Fruit fly (Drosophila melanogaster) whole organism, embryonic: ENCODE data around the gene CG17249.

Experiments used
- Atf3 ChIP-seq: fragments of 200-800 bp; sonication (Bioruptor generic); optimal IDR thresholded peaks from 3 replicates; lab custom pipeline; 2016; ENCODE audit warnings: missing biosample characterization, missing genetic modification characterization
- Bgb ChIP-seq: fragments of 200-800 bp; sonication (Bioruptor generic); IDR thresholded peaks from 2 replicates; pipeline ENCODE4 v1.3.6; 2022; ENCODE audit warnings: missing biosample characterization, missing genetic modification characterization; ENCODE audit not compliant: partially characterized antibody
- CG10267 ChIP-seq: fragments of 200-800 bp; sonication (Bioruptor generic); optimal IDR thresholded peaks from 2 replicates; lab custom pipeline; 2018; ENCODE audit warnings: missing biosample characterization, mild to moderate bottlenecking, missing genetic modification characterization, moderate library complexity
- CG10565 ChIP-seq: fragments of 200-800 bp; sonication (Bioruptor generic); optimal IDR thresholded peaks from 3 replicates; lab custom pipeline; 2016; ENCODE audit warnings: missing biosample characterization, mild to moderate bottlenecking, missing genetic modification characterization
- CG11398 ChIP-seq: fragments of 200-800 bp; sonication (Bioruptor generic); optimal IDR thresholded peaks from 2 replicates; lab custom pipeline; 2016; ENCODE audit warnings: missing biosample characterization, missing genetic modification characterization
- CG11695 ChIP-seq: fragments of 200-800 bp; sonication (Bioruptor generic); IDR thresholded peaks from 3 replicates; pipeline ENCODE4 v1.3.6; 2022; ENCODE audit warnings: missing biosample characterization, missing genetic modification characterization
- CG13775 ChIP-seq: fragments of 200-800 bp; sonication (Bioruptor generic); optimal IDR thresholded peaks from 3 replicates; lab custom pipeline; 2017; ENCODE audit warnings: missing biosample characterization, mild to moderate bottlenecking, missing genetic modification characterization
- CG15514 ChIP-seq: fragments of 200-800 bp; sonication (Bioruptor generic); optimal IDR thresholded peaks from 3 replicates; lab custom pipeline; 2017; ENCODE audit warnings: missing biosample characterization, missing genetic modification characterization, mild to moderate bottlenecking, moderate library complexity, missing genetic modification reagents
- CG15601 ChIP-seq: fragments of 200-800 bp; sonication (Bioruptor generic); optimal IDR thresholded peaks from 3 replicates; lab custom pipeline; 2019; ENCODE audit warnings: missing biosample characterization, mild to moderate bottlenecking, missing genetic modification characterization, moderate library complexity
- CG17359 ChIP-seq: fragments of 200-800 bp; sonication (Bioruptor generic); optimal IDR thresholded peaks from 3 replicates; lab custom pipeline; 2018; ENCODE audit warnings: missing biosample characterization, mild to moderate bottlenecking, missing genetic modification characterization, moderate library complexity
- CG31441 ChIP-seq: fragments of 200-800 bp; sonication (Bioruptor generic); IDR thresholded peaks from 2 replicates; pipeline ENCODE4 v1.3.6; 2022; ENCODE audit warnings: missing biosample characterization, missing genetic modification characterization
- CG3281 ChIP-seq: fragments of 200-800 bp; sonication (Bioruptor generic); optimal IDR thresholded peaks from 3 replicates; lab custom pipeline; 2017; ENCODE audit warnings: missing biosample characterization, mild to moderate bottlenecking, missing genetic modification characterization
- CG3847 ChIP-seq: fragments of 200-800 bp; sonication (Bioruptor generic); IDR thresholded peaks from 2 replicates; pipeline ENCODE4 v1.3.6; 2022; ENCODE audit warnings: missing biosample characterization, missing genetic modification characterization
- CG3995 ChIP-seq: fragments of 200-800 bp; sonication (Bioruptor generic); optimal IDR thresholded peaks from 3 replicates; lab custom pipeline; 2016; ENCODE audit warnings: missing biosample characterization, missing genetic modification characterization
- CG4328 ChIP-seq: fragments of 200-800 bp; sonication (Bioruptor generic); optimal IDR thresholded peaks from 3 replicates; lab custom pipeline; 2017; ENCODE audit warnings: missing biosample characterization, missing genetic modification reagents, missing genetic modification characterization
- CG4424 ChIP-seq: fragments of 200-800 bp; sonication (Bioruptor generic); optimal IDR thresholded peaks from 3 replicates; lab custom pipeline; 2016; ENCODE audit warnings: missing biosample characterization, missing genetic modification characterization
- CG6813 ChIP-seq: fragments of 200-800 bp; sonication (Bioruptor generic); optimal IDR thresholded peaks from 2 replicates; lab custom pipeline; 2017; ENCODE audit warnings: missing biosample characterization, missing genetic modification characterization, mild to moderate bottlenecking, moderate library complexity, missing genetic modification reagents
- CG8359 ChIP-seq: fragments of 200-800 bp; sonication (Bioruptor generic); optimal IDR thresholded peaks from 2 replicates; lab custom pipeline; 2017; ENCODE audit warnings: missing biosample characterization, mild to moderate bottlenecking, missing genetic modification characterization, borderline replicate concordance
- CG8944 ChIP-seq: fragments of 200-800 bp; sonication (Bioruptor generic); optimal IDR thresholded peaks from 3 replicates; lab custom pipeline; 2016; ENCODE audit warnings: missing biosample characterization, missing genetic modification characterization
- CG9797 ChIP-seq: fragments of 200-800 bp; sonication (Bioruptor generic); optimal IDR thresholded peaks from 3 replicates; lab custom pipeline; 2018; ENCODE audit warnings: missing biosample characterization, mild to moderate bottlenecking, missing genetic modification characterization
- Dip2 ChIP-seq: fragments of 200-800 bp; sonication (Bioruptor generic); IDR thresholded peaks from 2 replicates; pipeline ENCODE4 v1.3.6; 2022; ENCODE audit warnings: missing biosample characterization, missing genetic modification characterization
- Ets97D ChIP-seq: fragments of 200-800 bp; sonication (Bioruptor generic); optimal IDR thresholded peaks from 3 replicates; lab custom pipeline; 2016; ENCODE audit warnings: missing biosample characterization, missing genetic modification characterization
- Gsc ChIP-seq: fragments of 200-800 bp; sonication (Bioruptor generic); IDR thresholded peaks from 2 replicates; pipeline ENCODE4 v1.3.6; 2022; ENCODE audit warnings: missing biosample characterization, missing genetic modification characterization
- H15 ChIP-seq: fragments of 200-800 bp; sonication (Bioruptor generic); IDR thresholded peaks from 3 replicates; pipeline ENCODE4 v1.3.6; 2022; ENCODE audit warnings: missing biosample characterization, missing genetic modification characterization
- Hr39 ChIP-seq: fragments of >200 bp; optimal IDR thresholded peaks from 2 replicates; lab custom pipeline; 2017
- MBD-R2 ChIP-seq: fragments of 200-800 bp; sonication (Bioruptor generic); IDR thresholded peaks from 2 replicates; pipeline ENCODE4 v1.3.6; 2022; ENCODE audit warnings: missing biosample characterization, missing genetic modification characterization
- NK7.1 ChIP-seq: fragments of 200-800 bp; sonication (Bioruptor generic); optimal IDR thresholded peaks from 3 replicates; lab custom pipeline; 2016; ENCODE audit warnings: missing biosample characterization, missing genetic modification characterization
- Oaz ChIP-seq: fragments of 200-800 bp; sonication (Bioruptor generic); IDR thresholded peaks from 2 replicates; pipeline ENCODE4 v1.3.6; 2022; ENCODE audit warnings: missing biosample characterization, missing genetic modification characterization
- Side ChIP-seq: fragments of 200-800 bp; sonication (Bioruptor generic); optimal IDR thresholded peaks from 2 replicates; lab custom pipeline; 2016; ENCODE audit warnings: missing biosample characterization, missing genetic modification characterization
- Six4 ChIP-seq: fragments of 200-800 bp; sonication (Bioruptor generic); optimal IDR thresholded peaks from 2 replicates; lab custom pipeline; 2016; ENCODE audit warnings: missing biosample characterization, missing genetic modification characterization
- Sry-δ ChIP-seq: fragments of 200-800 bp; sonication (Bioruptor generic); optimal IDR thresholded peaks from 2 replicates; lab custom pipeline; 2016; ENCODE audit warnings: missing biosample characterization, missing genetic modification characterization
- ab ChIP-seq: fragments of 200-800 bp; sonication (Bioruptor generic); optimal IDR thresholded peaks from 2 replicates; lab custom pipeline; 2016; ENCODE audit warnings: missing biosample characterization, missing genetic modification characterization
- al ChIP-seq: fragments of 200-800 bp; sonication (Bioruptor generic); IDR thresholded peaks from 2 replicates; pipeline ENCODE4 v1.3.6; 2022; ENCODE audit warnings: missing biosample characterization, missing genetic modification characterization
- bbx ChIP-seq: fragments of 200-800 bp; sonication (Bioruptor generic); IDR thresholded peaks from 2 replicates; pipeline ENCODE4 v1.3.6; 2022; ENCODE audit warnings: missing biosample characterization, missing genetic modification characterization; ENCODE audit not compliant: partially characterized antibody
- cato ChIP-seq: fragments of 200-800 bp; sonication (Bioruptor generic); optimal IDR thresholded peaks from 2 replicates; lab custom pipeline; 2016; ENCODE audit warnings: missing biosample characterization, missing genetic modification characterization, borderline replicate concordance
- ci ChIP-seq: fragments of 200-800 bp; sonication (Bioruptor generic); IDR thresholded peaks from 3 replicates; pipeline ENCODE4 v1.3.6; 2022; ENCODE audit warnings: missing biosample characterization, missing genetic modification characterization
- crol ChIP-seq: fragments of 200-800 bp; sonication (Bioruptor generic); IDR thresholded peaks from 2 replicates; pipeline ENCODE4 v1.3.6; 2022; ENCODE audit warnings: missing biosample characterization, missing genetic modification characterization
- da ChIP-seq: fragments of 200-800 bp; sonication (Bioruptor generic); optimal IDR thresholded peaks from 2 replicates; lab custom pipeline; 2016; ENCODE audit warnings: missing biosample characterization, missing genetic modification characterization
- danr ChIP-seq: fragments of 200-800 bp; sonication (Bioruptor generic); IDR thresholded peaks from 2 replicates; pipeline ENCODE4 v1.3.6; 2022; ENCODE audit warnings: missing biosample characterization, missing genetic modification characterization
- disco-r ChIP-seq: fragments of 200-800 bp; sonication (Bioruptor generic); optimal IDR thresholded peaks from 2 replicates; lab custom pipeline; 2016; ENCODE audit warnings: missing biosample characterization, missing genetic modification characterization
- gro ChIP-seq: fragments of 200-800 bp; sonication (Bioruptor generic); optimal IDR thresholded peaks from 2 replicates; lab custom pipeline; 2016; ENCODE audit warnings: missing biosample characterization, missing genetic modification characterization
- gt ChIP-seq: fragments of 200-800 bp; sonication (Bioruptor generic); IDR thresholded peaks from 2 replicates; pipeline ENCODE4 v1.3.6; 2022; ENCODE audit warnings: missing biosample characterization, missing genetic modification characterization
- lola ChIP-seq, 3 experiments: fragments of >200 bp in 2 of 3; fragments of 200-800 bp in 1 of 3; sonication (Bioruptor generic) in 1 of 3; optimal IDR thresholded peaks; 2 replicates each; lab custom pipeline; 2017 to 2019; ENCODE audit warnings: missing biosample characterization in 3 of 3, missing genetic modification characterization in 3 of 3, mild to moderate bottlenecking in 1 of 3, moderate library complexity in 1 of 3
- nmo ChIP-seq: fragments of 200-800 bp; sonication (Bioruptor generic); optimal IDR thresholded peaks from 2 replicates; lab custom pipeline; 2018; ENCODE audit warnings: missing biosample characterization, mild to moderate bottlenecking, missing genetic modification characterization, moderate library complexity
- pan ChIP-seq, 4 experiments: fragments of >200 bp in 3 of 4; fragments of 200-800 bp in 1 of 4; sonication (Bioruptor generic) in 1 of 4; optimal IDR thresholded peaks in 3 of 4; IDR thresholded peaks in 1 of 4; 2 replicates each; pipeline versions ENCODE4 v1.3.6 to Lab custom; 2017 to 2022; ENCODE audit warnings: missing biosample characterization in 2 of 4, missing genetic modification characterization in 2 of 4, mixed read lengths in 1 of 4
- sens ChIP-seq: fragments of 200-800 bp; sonication (Bioruptor generic); peaks from one replicate; lab custom pipeline; 2016; ENCODE audit warnings: missing biosample characterization, missing genetic modification characterization
- stc ChIP-seq: fragments of 200-800 bp; sonication (Bioruptor generic); IDR thresholded peaks from 2 replicates; pipeline ENCODE4 v1.3.6; 2022; ENCODE audit warnings: missing biosample characterization, missing genetic modification characterization
- sug ChIP-seq: fragments of 200-800 bp; optimal IDR thresholded peaks from 2 replicates; lab custom pipeline; 2019; ENCODE audit warnings: missing biosample characterization, mild to moderate bottlenecking, missing genetic modification characterization, moderate library complexity
- tap ChIP-seq: fragments of 200-800 bp; optimal IDR thresholded peaks from 3 replicates; lab custom pipeline; 2019; ENCODE audit warnings: missing biosample characterization, mild to moderate bottlenecking, missing genetic modification characterization, moderate library complexity
- unc-4 ChIP-seq: fragments of 200-800 bp; sonication (Bioruptor generic); IDR thresholded peaks from 2 replicates; pipeline ENCODE4 v1.3.6; 2022; ENCODE audit warnings: missing biosample characterization, missing genetic modification characterization; ENCODE audit not compliant: partially characterized antibody
- zen ChIP-seq: fragments of 200-800 bp; sonication (Bioruptor generic); optimal IDR thresholded peaks from 3 replicates; lab custom pipeline; 2018; ENCODE audit warnings: missing biosample characterization, mild to moderate bottlenecking, missing genetic modification characterization, moderate library complexity
- zfh1 ChIP-seq: fragments of 200-800 bp; sonication (Bioruptor generic); IDR thresholded peaks from 3 replicates; pipeline ENCODE4 v1.3.6; 2022; ENCODE audit warnings: missing biosample characterization, missing genetic modification characterization

Gene CG17249

dm6 chr3L:1602833-1603128 lies 44.5 kb downstream of the CG17249 start, which contains the start of the genes CG18170 and CG33791 (continued):
- TF ChIP-seq Oaz (GFP tag; lab: Robert Waterston, UW): no peak
- no peak for TF ChIP-seq CG17359 (tag; lab: Kevin White, UChicago)
- TF ChIP-seq CG10267 (tag; lab: Kevin White, UChicago): peak; percentile 54
- TF ChIP-seq CG8359 (GFP tag; lab: Kevin White, UChicago): no peak
- TF ChIP-seq CG3847 (GFP tag; lab: Robert Waterston, UW): no peak
- no peak for TF ChIP-seq gt (GFP tag; lab: Robert Waterston, UW)
- TF ChIP-seq Atf3: no peak
- no peak for TF ChIP-seq H15 (GFP tag; lab: Robert Waterston, UW)
- TF ChIP-seq CG15601 (tag; lab: Kevin White, UChicago): peak; percentile 17
- TF ChIP-seq crol (GFP tag; lab: Robert Waterston, UW): no peak
- no peak for TF ChIP-seq lola (GFP tag; optimal IDR thresholded peaks at IDR 0.05; lab: Kevin White, UChicago)
- TF ChIP-seq CG11695 (GFP tag; lab: Robert Waterston, UW): no peak
- no peak for TF ChIP-seq da
- no peak for TF ChIP-seq CG4424
- no peak for TF ChIP-seq unc-4 (GFP tag; lab: Robert Waterston, UW)
- no peak for TF ChIP-seq Gsc
- TF ChIP-seq Hr39 (lab: Kevin White, UChicago): no peak
- no peak for TF ChIP-seq Dip2 (GFP tag; lab: Robert Waterston, UW)
- TF ChIP-seq stc (GFP tag; lab: Robert Waterston, UW): no peak
- TF ChIP-seq CG11398 (GFP tag; lab: Kevin White, UChicago): no peak
- no peak for TF ChIP-seq Side (GFP tag; lab: Kevin White, UChicago)
- TF ChIP-seq tap (tag; lab: Kevin White, UChicago): no peak
- peak; percentile 98 for TF ChIP-seq CG15514
- no peak for TF ChIP-seq CG4328 (GFP tag; lab: Kevin White, UChicago)
- TF ChIP-seq ci: no peak
- peak; percentile 52 for TF ChIP-seq Ets97D (GFP tag; lab: Kevin White, UChicago)
- no peak for TF ChIP-seq danr (GFP tag; lab: Robert Waterston, UW)
- TF ChIP-seq NK7.1: no peak
- no peak for TF ChIP-seq Sry-δ
- TF ChIP-seq ab (GFP tag; lab: Kevin White, UChicago): no peak
- no peak for TF ChIP-seq CG3995 (GFP tag; lab: Kevin White, UChicago)
- no peak for TF ChIP-seq al (GFP tag; lab: Robert Waterston, UW)
- TF ChIP-seq zfh1 (GFP tag; lab: Robert Waterston, UW): no peak
- no peak for TF ChIP-seq disco-r (GFP tag; lab: Kevin White, UChicago)
- TF ChIP-seq zen (tag; lab: Kevin White, UChicago): no peak
- TF ChIP-seq CG10565 (GFP tag; lab: Kevin White, UChicago): no peak
- no peak for TF ChIP-seq bbx
- TF ChIP-seq CG6813 (GFP tag; lab: Kevin White, UChicago): no peak
- 0 out of 2 replicates have a peak, but pooled peaks have one; percentile 9 for TF ChIP-seq CG31441 (GFP tag; lab: Robert Waterston, UW)
- 0 out of 2 replicates have a peak, but pooled peaks have one; percentile 1 for TF ChIP-seq MBD-R2 (GFP tag; lab: Robert Waterston, UW)
- TF ChIP-seq CG13775 (GFP tag; lab: Kevin White, UChicago): peak; percentile 11
- no peak for TF ChIP-seq sens (GFP tag; lab: Kevin White, UChicago)
- peak; percentile 39 for TF ChIP-seq CG9797 (GFP tag; lab: Kevin White, UChicago)
- TF ChIP-seq CG3281 (GFP tag; lab: Kevin White, UChicago): no peak
- TF ChIP-seq Six4 (GFP tag; lab: Kevin White, UChicago): no peak
- TF ChIP-seq CG8944 (GFP tag; lab: Kevin White, UChicago): no peak
- TF ChIP-seq pan (optimal IDR thresholded peaks at IDR 0.05; lab: Kevin White, UChicago): no peak
- no peak for TF ChIP-seq pan (GFP tag; optimal IDR thresholded peaks at IDR 0.05 in 1 of 2, IDR thresholded peaks at IDR 0.05 in 1 of 2)
- no peak for TF ChIP-seq nmo (GFP tag; lab: Kevin White, UChicago)
- TF ChIP-seq cato (GFP tag; lab: Kevin White, UChicago): no peak
- no peak for TF ChIP-seq Bgb (GFP tag; lab: Robert Waterston, UW)
- TF ChIP-seq gro (GFP tag; lab: Kevin White, UChicago): no peak
- TF ChIP-seq sug: no peak
